Fruit fly (Drosophila melanogaster) whole organism, embryonic: ENCODE data around the gene JMJD4.
A peak's percentile ranks its signal among the peaks of the same experiment; 100 is the strongest.

Experiments used
- Asciz ChIP-seq: fragments of 200-800 bp; sonication (Bioruptor generic); optimal IDR thresholded peaks from 2 replicates; lab custom pipeline; 2017; ENCODE audit warnings: missing biosample characterization, mild to moderate bottlenecking, missing genetic modification characterization, missing genetic modification reagents
- Awh ChIP-seq: fragments of 200-800 bp; sonication (Bioruptor generic); IDR thresholded peaks from 2 replicates; pipeline ENCODE4, ENCODE4 v1.3.6; 2022; ENCODE audit warnings: missing biosample characterization, missing genetic modification characterization
- B-H2 ChIP-seq: fragments of 200-800 bp; sonication (Bioruptor generic); optimal IDR thresholded peaks from 2 replicates; lab custom pipeline; 2018; ENCODE audit warnings: missing biosample characterization, mild to moderate bottlenecking, missing genetic modification characterization
- CG12299 ChIP-seq: fragments of 200-800 bp; sonication (Bioruptor generic); optimal IDR thresholded peaks from 2 replicates; lab custom pipeline; 2018; ENCODE audit warnings: missing biosample characterization, mild to moderate bottlenecking, missing genetic modification characterization
- CG12744 ChIP-seq: fragments of 200-800 bp; sonication (Bioruptor generic); optimal IDR thresholded peaks from 2 replicates; lab custom pipeline; 2016; ENCODE audit warnings: missing biosample characterization, missing genetic modification characterization
- CG14667 ChIP-seq: fragments of 200-800 bp; sonication (Bioruptor generic); IDR thresholded peaks from 2 replicates; pipeline ENCODE4 v1.3.6; 2022; ENCODE audit warnings: missing biosample characterization, missing genetic modification characterization
- CG15479 ChIP-seq: fragments of 200-800 bp; sonication (Bioruptor generic); optimal IDR thresholded peaks from 3 replicates; lab custom pipeline; 2019; ENCODE audit warnings: missing biosample characterization, mild to moderate bottlenecking, missing genetic modification characterization, moderate library complexity
- CG1647 ChIP-seq: fragments of 200-800 bp; sonication (Bioruptor generic); optimal IDR thresholded peaks from 3 replicates; lab custom pipeline; 2016; ENCODE audit warnings: missing biosample characterization, missing genetic modification characterization
- CG16813 ChIP-seq: fragments of 200-800 bp; sonication (Bioruptor generic); IDR thresholded peaks from 3 replicates; pipeline ENCODE4 v1.3.6; 2022; ENCODE audit warnings: missing biosample characterization, missing genetic modification characterization; ENCODE audit not compliant: partially characterized antibody
- CG17359 ChIP-seq: fragments of 200-800 bp; sonication (Bioruptor generic); optimal IDR thresholded peaks from 3 replicates; lab custom pipeline; 2018; ENCODE audit warnings: missing biosample characterization, mild to moderate bottlenecking, missing genetic modification characterization, moderate library complexity
- CG17385 ChIP-seq: fragments of 200-800 bp; sonication (Bioruptor generic); optimal IDR thresholded peaks from 3 replicates; lab custom pipeline; 2018; ENCODE audit warnings: missing biosample characterization, mild to moderate bottlenecking, missing genetic modification characterization
- CG18262 ChIP-seq: fragments of 200-800 bp; optimal IDR thresholded peaks from 3 replicates; lab custom pipeline; 2019; ENCODE audit warnings: missing biosample characterization, mild to moderate bottlenecking, missing genetic modification characterization, moderate library complexity
- CG2116 ChIP-seq: fragments of 200-800 bp; sonication (Bioruptor generic); optimal IDR thresholded peaks from 3 replicates; lab custom pipeline; 2018; ENCODE audit warnings: missing biosample characterization, mild to moderate bottlenecking, missing genetic modification characterization
- CG2712 ChIP-seq: fragments of 200-800 bp; optimal IDR thresholded peaks from 3 replicates; lab custom pipeline; 2019; ENCODE audit warnings: missing biosample characterization, mild to moderate bottlenecking, missing genetic modification characterization, moderate library complexity
- CG30403 ChIP-seq: fragments of 200-800 bp; sonication (Bioruptor generic); optimal IDR thresholded peaks from 3 replicates; lab custom pipeline; 2016; ENCODE audit warnings: missing biosample characterization, missing genetic modification characterization
- CG34422 ChIP-seq: fragments of 200-800 bp; sonication (Bioruptor generic); IDR thresholded peaks from 3 replicates; pipeline ENCODE4 v1.3.6; 2022; ENCODE audit warnings: missing biosample characterization, missing genetic modification characterization
- CG3847 ChIP-seq: fragments of 200-800 bp; sonication (Bioruptor generic); IDR thresholded peaks from 2 replicates; pipeline ENCODE4 v1.3.6; 2022; ENCODE audit warnings: missing biosample characterization, missing genetic modification characterization
- CG3995 ChIP-seq: fragments of 200-800 bp; sonication (Bioruptor generic); optimal IDR thresholded peaks from 3 replicates; lab custom pipeline; 2016; ENCODE audit warnings: missing biosample characterization, missing genetic modification characterization
- CG4730 ChIP-seq: fragments of 200-800 bp; sonication (Bioruptor generic); IDR thresholded peaks from 2 replicates; pipeline ENCODE4 v1.3.6; 2022; ENCODE audit warnings: missing biosample characterization, missing genetic modification characterization
- CG6175 ChIP-seq: fragments of 200-800 bp; sonication (Bioruptor generic); IDR thresholded peaks from 3 replicates; pipeline ENCODE4 v1.3.6; 2022; ENCODE audit warnings: missing biosample characterization, missing genetic modification characterization
- CG7928 ChIP-seq: fragments of 200-800 bp; sonication (Bioruptor generic); optimal IDR thresholded peaks from 2 replicates; lab custom pipeline; 2017; ENCODE audit warnings: missing biosample characterization, mild to moderate bottlenecking, missing genetic modification characterization
- CG8089 ChIP-seq: fragments of 200-800 bp; sonication (Bioruptor generic); optimal IDR thresholded peaks from 3 replicates; lab custom pipeline; 2016; ENCODE audit warnings: missing biosample characterization, missing genetic modification characterization
- CG8281 ChIP-seq: fragments of 200-800 bp; sonication (Bioruptor generic); optimal IDR thresholded peaks from 2 replicates; lab custom pipeline; 2018; ENCODE audit warnings: missing biosample characterization, mild to moderate bottlenecking, missing genetic modification characterization, moderate library complexity
- CG9932 ChIP-seq: fragments of 200-800 bp; sonication (Bioruptor generic); IDR thresholded peaks from 2 replicates; pipeline ENCODE4 v1.3.6; 2022; ENCODE audit warnings: missing biosample characterization, missing genetic modification characterization
- CTCF ChIP-seq: fragments of 200-800 bp; sonication (Bioruptor generic); optimal IDR thresholded peaks from 2 replicates; lab custom pipeline; 2017; ENCODE audit warnings: missing biosample characterization, mild to moderate bottlenecking, missing genetic modification characterization, moderate library complexity
- CrebB ChIP-seq: fragments of 200-800 bp; sonication (Bioruptor generic); optimal IDR thresholded peaks from 3 replicates; lab custom pipeline; 2018; ENCODE audit warnings: missing biosample characterization, mild to moderate bottlenecking, missing genetic modification characterization
- D ChIP-seq, 2 experiments: fragments of 200-800 bp in 1 of 2; fragments of >200 bp in 1 of 2; sonication (Bioruptor generic) in 1 of 2; optimal IDR thresholded peaks; 2 replicates in 1 of 2; 3 replicates in 1 of 2; lab custom pipeline; 2017; ENCODE audit warnings: mild to moderate bottlenecking in 1 of 2, missing biosample characterization in 1 of 2, missing genetic modification characterization in 1 of 2, missing genetic modification reagents in 1 of 2
- Dek ChIP-seq: fragments of 200-800 bp; sonication (Bioruptor generic); optimal IDR thresholded peaks from 3 replicates; lab custom pipeline; 2019; ENCODE audit warnings: missing biosample characterization, mild to moderate bottlenecking, missing genetic modification characterization, moderate library complexity
- H2.0 ChIP-seq: fragments of 200-800 bp; sonication (Bioruptor generic); IDR thresholded peaks from 2 replicates; pipeline ENCODE4 v1.3.6; 2022; ENCODE audit warnings: missing biosample characterization, missing genetic modification characterization
- HHEX ChIP-seq: fragments of 200-800 bp; sonication (Bioruptor generic); optimal IDR thresholded peaks from 3 replicates; lab custom pipeline; 2017; ENCODE audit warnings: missing biosample characterization, mild to moderate bottlenecking, missing genetic modification characterization, missing genetic modification reagents
- Hr3 ChIP-seq: fragments of 200-800 bp; sonication (Bioruptor generic); optimal IDR thresholded peaks from 3 replicates; lab custom pipeline; 2016; ENCODE audit warnings: missing biosample characterization, missing genetic modification characterization
- MTF-1 ChIP-seq: fragments of 200-800 bp; sonication (Bioruptor generic); optimal IDR thresholded peaks from 2 replicates; lab custom pipeline; 2018; ENCODE audit warnings: missing biosample characterization, mild to moderate bottlenecking, missing genetic modification characterization, borderline replicate concordance
- Pdp1 ChIP-seq, 2 experiments: fragments of 200-800 bp; sonication (Bioruptor generic); optimal IDR thresholded peaks; 3 replicates each; lab custom pipeline; 2016; ENCODE audit warnings: missing biosample characterization in 2 of 2, missing genetic modification characterization in 2 of 2, mild to moderate bottlenecking in 1 of 2, moderate library complexity in 1 of 2
- Poxn ChIP-seq: fragments of 200-800 bp; sonication (Bioruptor generic); IDR thresholded peaks from 2 replicates; pipeline ENCODE4 v1.3.6; 2022; ENCODE audit warnings: missing biosample characterization, missing genetic modification characterization
- Vsx1 ChIP-seq: fragments of 200-800 bp; sonication (Bioruptor generic); optimal IDR thresholded peaks from 2 replicates; lab custom pipeline; 2017; ENCODE audit warnings: missing biosample characterization, mild to moderate bottlenecking, missing genetic modification characterization, missing genetic modification reagents
- amos ChIP-seq: fragments of 200-800 bp; sonication (Bioruptor generic); IDR thresholded peaks from 2 replicates; pipeline ENCODE4 v1.3.6; 2022; ENCODE audit warnings: missing biosample characterization, missing genetic modification characterization; ENCODE audit not compliant: partially characterized antibody
- az2 ChIP-seq: fragments of 200-800 bp; sonication (Bioruptor generic); optimal IDR thresholded peaks from 3 replicates; lab custom pipeline; 2016; ENCODE audit warnings: missing biosample characterization, missing genetic modification characterization
- btn ChIP-seq: fragments of 200-800 bp; sonication (Bioruptor generic); optimal IDR thresholded peaks from 2 replicates; lab custom pipeline; 2016; ENCODE audit warnings: missing biosample characterization, missing genetic modification characterization
- cato ChIP-seq: fragments of 200-800 bp; sonication (Bioruptor generic); optimal IDR thresholded peaks from 2 replicates; lab custom pipeline; 2016; ENCODE audit warnings: missing biosample characterization, missing genetic modification characterization, borderline replicate concordance
- chm ChIP-seq: fragments of 200-800 bp; sonication (Bioruptor generic); IDR thresholded peaks from 2 replicates; pipeline ENCODE4 v1.3.6; 2022; ENCODE audit warnings: missing biosample characterization, missing genetic modification characterization
- crc ChIP-seq: fragments of 200-800 bp; sonication (Bioruptor generic); optimal IDR thresholded peaks from 2 replicates; lab custom pipeline; 2016; ENCODE audit warnings: missing biosample characterization, missing genetic modification characterization
- grn ChIP-seq: fragments of 200-800 bp; sonication (Bioruptor generic); optimal IDR thresholded peaks from 3 replicates; lab custom pipeline; 2017; ENCODE audit warnings: missing biosample characterization, missing genetic modification characterization
- hkb ChIP-seq, 2 experiments: fragments of 200-800 bp in 1 of 2; fragments of >200 bp in 1 of 2; sonication (Bioruptor generic) in 1 of 2; IDR thresholded peaks in 1 of 2; optimal IDR thresholded peaks in 1 of 2; 2 replicates each; pipeline versions ENCODE4 v1.3.6 to Lab custom; 2017 to 2022; ENCODE audit warnings: missing biosample characterization in 1 of 2, missing genetic modification characterization in 1 of 2
- mam ChIP-seq: fragments of 200-800 bp; sonication (Bioruptor generic); optimal IDR thresholded peaks from 3 replicates; lab custom pipeline; 2016; ENCODE audit warnings: missing biosample characterization, missing genetic modification characterization
- nom ChIP-seq: fragments of 200-800 bp; sonication (Bioruptor generic); optimal IDR thresholded peaks from 2 replicates; lab custom pipeline; 2017; ENCODE audit warnings: missing biosample characterization, missing genetic modification characterization, mild to moderate bottlenecking, moderate library complexity, missing genetic modification reagents
- pan ChIP-seq, 4 experiments: fragments of >200 bp in 3 of 4; fragments of 200-800 bp in 1 of 4; sonication (Bioruptor generic) in 1 of 4; optimal IDR thresholded peaks in 3 of 4; IDR thresholded peaks in 1 of 4; 2 replicates each; pipeline versions ENCODE4 v1.3.6 to Lab custom; 2017 to 2022; ENCODE audit warnings: missing biosample characterization in 2 of 4, missing genetic modification characterization in 2 of 4, mixed read lengths in 1 of 4
- row ChIP-seq: fragments of 200-800 bp; sonication (Bioruptor generic); IDR thresholded peaks from 3 replicates; pipeline ENCODE4 v1.3.6; 2022; ENCODE audit warnings: missing biosample characterization, missing genetic modification characterization
- salm ChIP-seq: fragments of 200-800 bp; sonication (Bioruptor generic); optimal IDR thresholded peaks from 2 replicates; lab custom pipeline; 2018; ENCODE audit warnings: missing biosample characterization, mild to moderate bottlenecking, missing genetic modification characterization
- sisA ChIP-seq: fragments of 200-800 bp; sonication (Bioruptor generic); IDR thresholded peaks from 2 replicates; pipeline ENCODE4 v1.3.6; 2022; ENCODE audit warnings: missing biosample characterization, missing genetic modification characterization

The JMJD4 gene

dm6 chr2L:18152172-18152639 lies 6.9 kb downstream of the JMJD4 start, which contains the start of gene Socs36E (continued):
- peak; percentile 65 for TF ChIP-seq CG16813 (GFP tag; lab: Robert Waterston, UW)
- no peak for TF ChIP-seq CG17385 (GFP tag; lab: Kevin White, UChicago)
- no peak for TF ChIP-seq CG17359 (tag; lab: Kevin White, UChicago)
- peak; percentile 97 for TF ChIP-seq Hr3
- peak; percentile 65 for TF ChIP-seq CG9932
- TF ChIP-seq CG15479 (GFP tag; lab: Kevin White, UChicago): peak; percentile 91
- TF ChIP-seq D (optimal IDR thresholded peaks at IDR 0.05; lab: Kevin White, UChicago): no peak
- no peak for TF ChIP-seq D (GFP tag; optimal IDR thresholded peaks at IDR 0.05; lab: Kevin White, UChicago)
- no peak for TF ChIP-seq HHEX (GFP tag; lab: Kevin White, UChicago)
- peak; percentile 61 for TF ChIP-seq CG7928
- TF ChIP-seq CG18262 (tag; lab: Kevin White, UChicago): no peak
- TF ChIP-seq sisA (GFP tag; lab: Robert Waterston, UW): no peak
- no peak for TF ChIP-seq CG12299 (tag; lab: Kevin White, UChicago)
- TF ChIP-seq chm (GFP tag; lab: Robert Waterston, UW): peak; percentile 90
- TF ChIP-seq CrebB (tag; lab: Kevin White, UChicago): peak; percentile 49
- no peak for TF ChIP-seq CG8089
- peak; percentile 68 for TF ChIP-seq CG2116 (GFP tag; lab: Kevin White, UChicago)
- TF ChIP-seq Awh (GFP tag; lab: Robert Waterston, UW): no peak
- TF ChIP-seq CG6175 (GFP tag; lab: Robert Waterston, UW): 0 out of 3 replicates have a peak, but pooled peaks have one; percentile 47
- peak in 1 of 2 experiments; percentile 72 for TF ChIP-seq Pdp1 (GFP tag; optimal IDR thresholded peaks at IDR 0.05; lab: Kevin White, UChicago)
- TF ChIP-seq CG2712: peak; percentile 66
- TF ChIP-seq salm: peak; percentile 22
- peak; percentile 41 for TF ChIP-seq nom (GFP tag; lab: Kevin White, UChicago)
- no peak for TF ChIP-seq CG14667
- no peak for TF ChIP-seq CG1647 (GFP tag; lab: Kevin White, UChicago)
- peak; percentile 53 for TF ChIP-seq row (GFP tag; lab: Robert Waterston, UW)
- peak; percentile 69 for TF ChIP-seq B-H2
- peak; percentile 81 for TF ChIP-seq CTCF
- peak; percentile 1 for TF ChIP-seq MTF-1 (GFP tag; lab: Kevin White, UChicago)
- no peak for TF ChIP-seq Poxn (GFP tag; lab: Robert Waterston, UW)
- TF ChIP-seq CG34422 (GFP tag; lab: Robert Waterston, UW): peak; percentile 74; the same call in 2 of the 3 replicates
- TF ChIP-seq H2.0 (GFP tag; lab: Robert Waterston, UW): no peak
- no peak for TF ChIP-seq hkb (optimal IDR thresholded peaks at IDR 0.05; lab: Kevin White, UChicago)
- TF ChIP-seq hkb (GFP tag; IDR thresholded peaks at IDR 0.05; lab: Robert Waterston, UW): peak; percentile 39; the same call in 1 of the 2 replicates
- TF ChIP-seq amos (GFP tag; lab: Robert Waterston, UW): peak; percentile 70
- no peak for TF ChIP-seq az2 (GFP tag; lab: Kevin White, UChicago)
- peak; percentile 58 for TF ChIP-seq Dek
- no peak for TF ChIP-seq grn
- no peak for TF ChIP-seq CG4730
- TF ChIP-seq CG3995 (GFP tag; lab: Kevin White, UChicago): peak; percentile 55
- no peak for TF ChIP-seq Vsx1 (GFP tag; lab: Kevin White, UChicago)
- TF ChIP-seq CG30403: no peak
- TF ChIP-seq cato (GFP tag; lab: Kevin White, UChicago): no peak
- TF ChIP-seq Asciz: no peak
- TF ChIP-seq pan (optimal IDR thresholded peaks at IDR 0.05; lab: Kevin White, UChicago): no peak
- peak in 1 of 2 experiments; percentile 5 for TF ChIP-seq pan (GFP tag; optimal IDR thresholded peaks at IDR 0.05 in 1 of 2, IDR thresholded peaks at IDR 0.05 in 1 of 2)
- no peak for TF ChIP-seq crc
- TF ChIP-seq btn (GFP tag; lab: Kevin White, UChicago): no peak
- no peak for TF ChIP-seq CG8281 (tag; lab: Kevin White, UChicago)
- peak; percentile 7 for TF ChIP-seq mam (GFP tag; lab: Kevin White, UChicago)
- no peak for TF ChIP-seq CG12744
- TF ChIP-seq CG3847 (GFP tag; lab: Robert Waterston, UW): peak; percentile 77
